Worm (Caenorhabditis elegans) whole organism, L1 larva: ENCODE results near the gene crb-3.

ENCODE experiments used
- aly-2 ChIP-seq: fragments of 150-350 bp; optimal IDR thresholded peaks from 2 replicates; lab custom pipeline; 2014; ENCODE audit warnings: missing biosample characterization, missing genetic modification characterization
- blmp-1 ChIP-seq: fragments of 150-350 bp; optimal IDR thresholded peaks from 2 replicates; lab custom pipeline; 2014; ENCODE audit warnings: missing biosample characterization, missing genetic modification characterization
- ceh-82 ChIP-seq, 3 experiments: fragments of 150-350 bp in 1 of 3; sonication (generic microtip) in 2 of 3; optimal IDR thresholded peaks; 2 replicates each; lab custom pipeline; 2014 to 2017; ENCODE audit warnings: missing biosample characterization in 3 of 3, missing genetic modification characterization in 3 of 3
- fkh-10 ChIP-seq: sonication (generic microtip); optimal IDR thresholded peaks from 2 replicates; lab custom pipeline; 2017; ENCODE audit warnings: missing biosample characterization, missing genetic modification reagents, missing genetic modification characterization
- mdl-1 ChIP-seq, 2 experiments: fragments of 150-350 bp; optimal IDR thresholded peaks; 2 replicates each; lab custom pipeline; 2014 to 2017; ENCODE audit warnings: missing biosample characterization in 2 of 2, missing genetic modification characterization in 2 of 2, inconsistent platforms in 1 of 2
- unc-62 ChIP-seq: fragments of 150-350 bp; optimal IDR thresholded peaks from 2 replicates; lab custom pipeline; 2014; ENCODE audit warnings: missing biosample characterization, missing genetic modification reagents, missing genetic modification characterization
- ztf-4 ChIP-seq: fragments of 150-350 bp; optimal IDR thresholded peaks from 2 replicates; lab custom pipeline; 2014; ENCODE audit warnings: missing biosample characterization, missing genetic modification characterization

DNA sequence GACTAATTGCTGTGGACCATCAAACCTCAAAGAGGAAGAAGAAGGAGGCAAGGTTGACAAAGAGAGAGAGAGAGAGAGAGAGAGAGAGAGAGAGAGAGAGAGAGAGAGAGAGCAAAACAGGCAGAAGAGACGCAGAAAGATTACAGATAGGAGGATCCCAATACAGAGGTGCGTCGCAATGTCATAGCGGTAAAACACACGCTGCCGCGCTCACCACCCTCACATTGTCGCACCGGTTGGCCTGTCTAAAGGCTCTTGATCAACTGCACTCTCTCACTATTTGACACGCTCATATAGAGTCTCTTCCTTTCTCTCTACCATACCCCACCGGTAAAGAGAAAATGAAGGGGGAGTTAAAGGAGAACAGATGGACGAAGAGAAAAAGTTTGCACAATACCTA lies 21.7 kb downstream of the crb-3 start:
- TF ChIP-seq ceh-82 (tag; optimal IDR thresholded peaks at IDR 0.05; lab: Kevin White, UChicago): no peak
- TF ChIP-seq mdl-1 (tag; optimal IDR thresholded peaks at IDR 0.05; lab: Kevin White, UChicago): peak in 1 of 2 experiments; percentile 65
- TF ChIP-seq unc-62 (GFP tag; lab: Kevin White, UChicago): no peak
- TF ChIP-seq blmp-1 (tag; lab: Kevin White, UChicago): peak; percentile 38
- no peak for TF ChIP-seq fkh-10 (GFP tag; lab: Kevin White, UChicago)
- TF ChIP-seq aly-2 (tag; lab: Kevin White, UChicago): no peak
- no peak for TF ChIP-seq ztf-4 (tag; lab: Kevin White, UChicago)
